Fruit fly (Drosophila melanogaster) whole organism, wandering third instar larva: Measurements from ENCODE around the gene CG8630.

ENCODE experiments used
- Abd-B ChIP-seq: fragments of >200 bp; optimal IDR thresholded peaks from 2 replicates; lab custom pipeline; 2017; ENCODE audit warnings: missing biosample characterization, missing genetic modification characterization
- CG32264 ChIP-seq: fragments of 200-800 bp; sonication (Bioruptor generic); optimal IDR thresholded peaks from 2 replicates; lab custom pipeline; 2016; ENCODE audit warnings: missing biosample characterization, missing genetic modification characterization
- CG9705 ChIP-seq: fragments of 200-800 bp; sonication (Bioruptor generic); optimal IDR thresholded peaks from 2 replicates; lab custom pipeline; 2018; ENCODE audit warnings: missing biosample characterization, mild to moderate bottlenecking, missing genetic modification characterization
- CrebA ChIP-seq: fragments of 200-800 bp; sonication (Bioruptor generic); optimal IDR thresholded peaks from 2 replicates; lab custom pipeline; 2016; ENCODE audit warnings: missing biosample characterization, mild to moderate bottlenecking, missing genetic modification characterization, borderline replicate concordance
- Dif ChIP-seq: fragments of 200-275, 200-300 bp; sonication (Bioruptor generic); optimal IDR thresholded peaks from 2 replicates; lab custom pipeline; 2018; ENCODE audit warnings: missing biosample characterization, missing genetic modification characterization; ENCODE audit not compliant: partially characterized antibody
- Hnf4 ChIP-seq: fragments of 200-800 bp; sonication (Bioruptor generic); optimal IDR thresholded peaks from 2 replicates; lab custom pipeline; 2016; ENCODE audit warnings: missing biosample characterization, mild to moderate bottlenecking, missing genetic modification characterization
- Hr78 ChIP-seq: fragments of >200 bp; optimal IDR thresholded peaks from 2 replicates; lab custom pipeline; 2017; ENCODE audit warnings: missing biosample characterization, missing genetic modification characterization
- Hr83 ChIP-seq: fragments of 200-300 bp; sonication (Bioruptor generic); optimal IDR thresholded peaks from 2 replicates; lab custom pipeline; 2016; ENCODE audit warnings: missing biosample characterization, mild to moderate bottlenecking, missing genetic modification characterization, moderate library complexity; ENCODE audit not compliant: poor library complexity, severe bottlenecking
- Jra ChIP-seq: sonication (Bioruptor generic); optimal IDR thresholded peaks from 2 replicates; lab custom pipeline; 2016; ENCODE audit warnings: missing biosample characterization, missing genetic modification characterization
- Mio ChIP-seq: sonication (Bioruptor generic); optimal IDR thresholded peaks from 2 replicates; lab custom pipeline; 2016; ENCODE audit warnings: missing biosample characterization, missing genetic modification characterization
- N ChIP-seq: fragments of >200 bp; optimal IDR thresholded peaks from 2 replicates; lab custom pipeline; 2018; ENCODE audit warnings: missing biosample characterization, missing external identifiers, missing genetic modification characterization
- OdsH ChIP-seq: fragments of 200-800 bp; sonication (Bioruptor generic); optimal IDR thresholded peaks from 2 replicates; lab custom pipeline; 2016; ENCODE audit warnings: missing biosample characterization, mild to moderate bottlenecking, missing genetic modification characterization
- Rel ChIP-seq, 2 experiments: fragments of 200-800 bp; sonication (Bioruptor generic) in 1 of 2; optimal IDR thresholded peaks; 2 replicates in 1 of 2; 3 replicates in 1 of 2; lab custom pipeline; 2016 to 2019; ENCODE audit warnings: mild to moderate bottlenecking in 2 of 2, missing biosample characterization in 2 of 2, missing genetic modification characterization in 2 of 2, moderate library complexity in 1 of 2
- Sp1 ChIP-seq: fragments of 200-800 bp; sonication (Bioruptor generic); optimal IDR thresholded peaks from 3 replicates; lab custom pipeline; 2019; ENCODE audit warnings: missing biosample characterization, mild to moderate bottlenecking, missing genetic modification characterization, moderate library complexity
- Vsx2 ChIP-seq: fragments of 200-300, 225-300 bp; sonication (Bioruptor generic); optimal IDR thresholded peaks from 2 replicates; lab custom pipeline; 2018; ENCODE audit warnings: missing biosample characterization, missing genetic modification characterization; ENCODE audit not compliant: partially characterized antibody
- br ChIP-seq: fragments of 200-800 bp; sonication (Bioruptor generic); optimal IDR thresholded peaks from 2 replicates; lab custom pipeline; 2016; ENCODE audit warnings: missing biosample characterization, missing genetic modification characterization
- dmrt93B ChIP-seq: fragments of 200-800 bp; sonication (Bioruptor generic); optimal IDR thresholded peaks from 2 replicates; lab custom pipeline; 2018; ENCODE audit warnings: missing biosample characterization, mild to moderate bottlenecking, missing genetic modification characterization
- dsf ChIP-seq: sonication (Bioruptor generic); optimal IDR thresholded peaks from 2 replicates; lab custom pipeline; 2016; ENCODE audit warnings: missing biosample characterization, missing genetic modification characterization, borderline replicate concordance
- ey ChIP-seq: fragments of 200-800 bp; sonication (Bioruptor generic); optimal IDR thresholded peaks from 2 replicates; lab custom pipeline; 2016; ENCODE audit warnings: missing biosample characterization, missing genetic modification characterization
- foxo ChIP-seq, 2 experiments: fragments of 200-800 bp; sonication (Bioruptor generic); optimal IDR thresholded peaks; 2 replicates in 1 of 2; 3 replicates in 1 of 2; lab custom pipeline; 2016 to 2017; ENCODE audit warnings: missing biosample characterization in 2 of 2, missing genetic modification characterization in 2 of 2
- fru ChIP-seq: fragments of 200-800 bp; sonication (Bioruptor generic); optimal IDR thresholded peaks from 3 replicates; lab custom pipeline; 2016; ENCODE audit warnings: missing biosample characterization, mild to moderate bottlenecking, missing genetic modification characterization
- h ChIP-seq: fragments of 200-800 bp; sonication (Bioruptor generic); optimal IDR thresholded peaks from 3 replicates; lab custom pipeline; 2016; ENCODE audit warnings: missing biosample characterization, mild to moderate bottlenecking, missing genetic modification characterization
- lola ChIP-seq: fragments of >200 bp; optimal IDR thresholded peaks from 2 replicates; lab custom pipeline; 2017; ENCODE audit warnings: missing biosample characterization, missing genetic modification characterization
- pan ChIP-seq: fragments of >200 bp; optimal IDR thresholded peaks from 2 replicates; lab custom pipeline; 2017
- psq ChIP-seq: fragments of 200-800 bp; sonication (Bioruptor generic); optimal IDR thresholded peaks from 3 replicates; lab custom pipeline; 2017; ENCODE audit warnings: missing biosample characterization, mild to moderate bottlenecking, missing genetic modification characterization, moderate library complexity
- rgr ChIP-seq: fragments of 200-800 bp; sonication (Bioruptor generic); optimal IDR thresholded peaks from 3 replicates; lab custom pipeline; 2016; ENCODE audit warnings: missing biosample characterization, mild to moderate bottlenecking, missing genetic modification characterization
- sage ChIP-seq: fragments of 200-800 bp; sonication (Bioruptor generic); optimal IDR thresholded peaks from 2 replicates; lab custom pipeline; 2016; ENCODE audit warnings: missing biosample characterization, mild to moderate bottlenecking, missing genetic modification characterization
- sv ChIP-seq: fragments of 200-800 bp; sonication (Bioruptor generic); optimal IDR thresholded peaks from 3 replicates; lab custom pipeline; 2016; ENCODE audit warnings: missing biosample characterization, missing genetic modification characterization
- tai ChIP-seq: sonication (Bioruptor generic); optimal IDR thresholded peaks from 2 replicates; lab custom pipeline; 2016; ENCODE audit warnings: missing biosample characterization, missing genetic modification characterization
- usp ChIP-seq: fragments of >200 bp; optimal IDR thresholded peaks from 2 replicates; lab custom pipeline; 2017; ENCODE audit warnings: missing biosample characterization, missing genetic modification characterization

The CG8630 gene

dm6 chr3R:13294461-13294860, 14.9 kb downstream of the CG8630 start, which contains the start of gene CG8773:
TSS of gene CG8773 (plus strand) at chr3R:13294748.
- TF ChIP-seq h (GFP tag; lab: Kevin White, UChicago): peak; percentile 58
- no peak for TF ChIP-seq sv (GFP tag; lab: Kevin White, UChicago)
- no peak for TF ChIP-seq Vsx2 (GFP tag; lab: Kevin White, UChicago)
- no peak for TF ChIP-seq ey (GFP tag; lab: Kevin White, UChicago)
- TF ChIP-seq Hr83 (GFP tag; lab: Kevin White, UChicago): no peak
- no peak for TF ChIP-seq pan (lab: Kevin White, UChicago)
- TF ChIP-seq Jra (GFP tag; lab: Kevin White, UChicago): no peak
- TF ChIP-seq Abd-B (GFP tag; lab: Kevin White, UChicago): no peak

dm6 chr3R:13298114-13298818, 18.7 kb downstream of the CG8630 start, which contains the start of gene CG8774:
TSS of gene CG8774 (plus strand) at chr3R:13298768.
- no peak for TF ChIP-seq CG9705 (GFP tag; lab: Kevin White, UChicago)
- TF ChIP-seq sage (GFP tag; lab: Kevin White, UChicago): no peak
- no peak for TF ChIP-seq dmrt93B (GFP tag; lab: Kevin White, UChicago)
- TF ChIP-seq Hnf4 (GFP tag; lab: Kevin White, UChicago): no peak
- no peak for TF ChIP-seq Rel (GFP tag; optimal IDR thresholded peaks at IDR 0.05; lab: Kevin White, UChicago)
- no peak for TF ChIP-seq Rel (tag; optimal IDR thresholded peaks at IDR 0.05; lab: Kevin White, UChicago)
- no peak for TF ChIP-seq CrebA
- no peak for TF ChIP-seq usp (GFP tag; lab: Kevin White, UChicago)
- no peak for TF ChIP-seq br (GFP tag; lab: Kevin White, UChicago)
- TF ChIP-seq Mio (GFP tag; lab: Kevin White, UChicago): no peak
- no peak for TF ChIP-seq Abd-B (GFP tag; lab: Kevin White, UChicago)

- TF ChIP-seq Rel (GFP tag; optimal IDR thresholded peaks at IDR 0.05; lab: Kevin White, UChicago): no peak
- peak; percentile 13 for TF ChIP-seq Rel (tag; optimal IDR thresholded peaks at IDR 0.05; lab: Kevin White, UChicago)
- TF ChIP-seq sv (GFP tag; lab: Kevin White, UChicago): no peak
- TF ChIP-seq Mio (GFP tag; lab: Kevin White, UChicago): no peak
Measured at dm6 chr3R:13302348-13302747, 22.8 kb downstream of the CG8630 start, which contains the start of gene CG32473. TSS of gene CG32473 (plus strand) at chr3R:13302648.

dm6 chr3R:13303126-13303525, 23.6 kb downstream of the CG8630 start, which contains the start of gene CG43208:
TSS of gene CG43208 (plus strand) at chr3R:13303426.
- TF ChIP-seq Jra (GFP tag; lab: Kevin White, UChicago): no peak
- no peak for TF ChIP-seq br (GFP tag; lab: Kevin White, UChicago)
- no peak for TF ChIP-seq Sp1 (GFP tag; lab: Kevin White, UChicago)
- no peak for TF ChIP-seq N
- no peak for TF ChIP-seq lola (GFP tag; lab: Kevin White, UChicago)
- TF ChIP-seq Hr78 (GFP tag; lab: Kevin White, UChicago): no peak
- no peak for TF ChIP-seq psq (GFP tag; lab: Kevin White, UChicago)
- no peak for TF ChIP-seq rgr (GFP tag; lab: Kevin White, UChicago)
- no peak for TF ChIP-seq h (GFP tag; lab: Kevin White, UChicago)
- no peak for TF ChIP-seq foxo (GFP tag; optimal IDR thresholded peaks at IDR 0.05; lab: Kevin White, UChicago)
- TF ChIP-seq sage (GFP tag; lab: Kevin White, UChicago): no peak
- no peak for TF ChIP-seq dsf (GFP tag; lab: Kevin White, UChicago)
- TF ChIP-seq OdsH (GFP tag; lab: Kevin White, UChicago): no peak
- no peak for TF ChIP-seq tai (GFP tag; lab: Kevin White, UChicago)
- no peak for TF ChIP-seq CrebA
- no peak for TF ChIP-seq Dif (GFP tag; lab: Kevin White, UChicago)
- no peak for TF ChIP-seq CG32264 (GFP tag; lab: Kevin White, UChicago)
- TF ChIP-seq, all 38 proteins: peak for 0

- peak; percentile 22 for TF ChIP-seq h (GFP tag; lab: Kevin White, UChicago)
- peak; percentile 37 for TF ChIP-seq Vsx2 (GFP tag; lab: Kevin White, UChicago)
- TF ChIP-seq Dif (GFP tag; lab: Kevin White, UChicago): peak; percentile 57
- TF ChIP-seq psq (GFP tag; lab: Kevin White, UChicago): peak; percentile 51
- no peak for TF ChIP-seq Rel (GFP tag; optimal IDR thresholded peaks at IDR 0.05; lab: Kevin White, UChicago)
- no peak for TF ChIP-seq Rel (tag; optimal IDR thresholded peaks at IDR 0.05; lab: Kevin White, UChicago)
- TF ChIP-seq tai (GFP tag; lab: Kevin White, UChicago): no peak
- peak; percentile 17 for TF ChIP-seq fru
- TF ChIP-seq br (GFP tag; lab: Kevin White, UChicago): no peak
- TF ChIP-seq, all 38 proteins: peak for 5
Measured at dm6 chr3R:13304512-13305069, 25.1 kb downstream of the CG8630 start.
